Fruit fly (Drosophila melanogaster) whole organism, pupa: ENCODE results near the gene shv.

Experiments
- CG10348 ChIP-seq: fragments of 200-800 bp; sonication (Bioruptor generic); IDR thresholded peaks from 2 replicates; pipeline ENCODE4 v1.3.6; 2022; ENCODE audit warnings: missing biosample characterization, missing genetic modification characterization
- CG12605 ChIP-seq: fragments of 200-800 bp; sonication (Bioruptor generic); IDR thresholded peaks from 2 replicates; pipeline ENCODE4 v1.3.6; 2022; ENCODE audit warnings: missing biosample characterization, missing genetic modification characterization
- CG15710 ChIP-seq: fragments of 200-800 bp; sonication (Bioruptor generic); optimal IDR thresholded peaks from 2 replicates; lab custom pipeline; 2018; ENCODE audit warnings: missing biosample characterization, mild to moderate bottlenecking, missing genetic modification characterization, moderate library complexity
- CG8301 ChIP-seq: fragments of 200-800 bp; sonication (Bioruptor generic); optimal IDR thresholded peaks from 2 replicates; lab custom pipeline; 2018; ENCODE audit warnings: missing biosample characterization, mild to moderate bottlenecking, missing genetic modification characterization
- CG9948 ChIP-seq: fragments of 200-800 bp; sonication (Bioruptor generic); optimal IDR thresholded peaks from 2 replicates; lab custom pipeline; 2018; ENCODE audit warnings: missing biosample characterization, mild to moderate bottlenecking, missing genetic modification characterization, moderate library complexity
- D1 ChIP-seq: fragments of 200-800 bp; sonication (Bioruptor generic); optimal IDR thresholded peaks from 2 replicates; lab custom pipeline; 2018; ENCODE audit warnings: missing biosample characterization, mild to moderate bottlenecking, missing genetic modification characterization, moderate library complexity
- EcR ChIP-seq: fragments of 200-800 bp; sonication (Bioruptor generic); optimal IDR thresholded peaks from 3 replicates; lab custom pipeline; 2019; ENCODE audit warnings: missing biosample characterization, missing genetic modification characterization, mild to moderate bottlenecking, moderate library complexity, missing genetic modification reagents
- gl ChIP-seq: fragments of 200-800 bp; sonication (Bioruptor generic); optimal IDR thresholded peaks from 2 replicates; lab custom pipeline; 2018; ENCODE audit warnings: missing biosample characterization, mild to moderate bottlenecking, missing genetic modification characterization

DNA sequence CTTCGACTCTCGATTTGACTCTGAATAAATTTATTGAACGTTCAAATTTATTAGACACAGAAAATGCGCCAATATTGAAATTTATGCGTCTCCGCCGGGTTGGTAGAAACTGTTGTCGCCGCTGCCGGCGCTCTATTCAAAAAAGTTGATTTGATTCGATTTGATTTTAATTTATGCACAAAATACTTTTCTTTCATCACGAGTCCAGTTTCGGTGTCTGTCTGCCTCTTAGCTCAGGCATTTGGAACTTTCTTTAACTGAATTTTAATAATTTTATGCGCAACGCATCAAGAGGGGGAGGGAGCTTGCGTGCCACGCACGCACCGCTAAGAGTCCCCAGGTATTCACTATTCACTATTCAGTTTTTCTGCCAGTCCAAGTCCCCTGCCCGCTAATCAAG, 15.4 kb upstream of the shv start:
- TF ChIP-seq EcR (GFP tag; lab: Kevin White, UChicago) = no peak
- TF ChIP-seq CG12605 (GFP tag; lab: Robert Waterston, UW) = no peak
- TF ChIP-seq CG9948 (tag; lab: Kevin White, UChicago) = no peak
- no peak for TF ChIP-seq CG10348
- no peak for TF ChIP-seq CG15710 (tag; lab: Kevin White, UChicago)
- TF ChIP-seq D1 (tag; lab: Kevin White, UChicago) = no peak
- no peak for TF ChIP-seq gl (tag; lab: Kevin White, UChicago)
- no peak for TF ChIP-seq CG8301
